Worm (Caenorhabditis elegans) whole organism, L4/young adult: ENCODE data around the gene C35C5.10.

Experiments used
- W03F9.2 ChIP-seq: fragments of 150-350 bp; optimal IDR thresholded peaks from 2 replicates; lab custom pipeline; 2014; ENCODE audit warnings: missing biosample characterization, missing genetic modification characterization
- dao-5 ChIP-seq: sonication (generic microtip); optimal IDR thresholded peaks from 2 replicates; lab custom pipeline; 2016; ENCODE audit warnings: missing genotype, missing genetic modification characterization, moderate library complexity, missing compliant biosample characterization
- him-1 ChIP-seq: sonication (generic microtip); optimal IDR thresholded peaks from 2 replicates; lab custom pipeline; 2016; ENCODE audit warnings: missing genotype, missing genetic modification reagents, missing genetic modification characterization, missing compliant biosample characterization

ce11 chrX:11591620-11592019, 35.6 kb downstream of the C35C5.10 start, which contains the start of gene F52D10.2:
- no peak for TF ChIP-seq him-1 (tag; lab: Kevin White, UChicago)
- TF ChIP-seq W03F9.2 (tag; lab: Kevin White, UChicago) = no peak
- TF ChIP-seq dao-5 (tag; lab: Kevin White, UChicago) = no peak
